Fruit fly (Drosophila melanogaster): ENCODE data around the gene Prosalpha4.

DNA sequence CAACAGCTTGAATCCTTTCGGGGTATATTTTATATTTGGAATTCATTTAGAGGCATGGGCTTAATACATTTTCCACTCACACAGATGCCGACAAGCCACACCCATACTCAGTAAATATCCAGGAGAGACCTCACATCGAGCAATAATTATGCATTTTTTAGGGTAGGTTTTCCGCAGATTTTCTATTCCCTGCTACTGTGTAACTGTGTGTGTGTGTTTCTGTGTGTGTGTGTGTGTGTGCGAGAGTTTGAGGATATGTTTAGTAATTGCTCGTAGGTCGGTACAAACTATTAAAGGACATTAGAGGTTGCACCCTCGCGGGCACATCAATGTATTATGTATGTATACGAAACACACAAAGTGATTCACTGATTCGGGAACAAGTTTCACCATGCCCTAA, 44.8 kb upstream of the Prosalpha4 start:
- TF ChIP-seq h (optimal IDR thresholded peaks at IDR 0.05) (no peak), ash1 (GFP tag; optimal IDR thresholded peaks at IDR 0.05) (no peak), grn (GFP tag; optimal IDR thresholded peaks at IDR 0.05) (no peak), HLH54F (GFP tag; optimal IDR thresholded peaks at IDR 0.05) (no peak), Jarid2 (GFP tag; optimal IDR thresholded peaks at IDR 0.05) (no peak), CG6689 (GFP tag; IDR thresholded peaks at IDR 0.05) (no peak), emc (GFP tag; optimal IDR thresholded peaks at IDR 0.05) (no peak), ewg (GFP tag; optimal IDR thresholded peaks at IDR 0.05) (no peak), chinmo (GFP tag; IDR thresholded peaks at IDR 0.05; ENCODE audit: partially characterized antibody) (no peak)
